Worm (Caenorhabditis elegans): ENCODE results near the gene C28C12.11.

DNA sequence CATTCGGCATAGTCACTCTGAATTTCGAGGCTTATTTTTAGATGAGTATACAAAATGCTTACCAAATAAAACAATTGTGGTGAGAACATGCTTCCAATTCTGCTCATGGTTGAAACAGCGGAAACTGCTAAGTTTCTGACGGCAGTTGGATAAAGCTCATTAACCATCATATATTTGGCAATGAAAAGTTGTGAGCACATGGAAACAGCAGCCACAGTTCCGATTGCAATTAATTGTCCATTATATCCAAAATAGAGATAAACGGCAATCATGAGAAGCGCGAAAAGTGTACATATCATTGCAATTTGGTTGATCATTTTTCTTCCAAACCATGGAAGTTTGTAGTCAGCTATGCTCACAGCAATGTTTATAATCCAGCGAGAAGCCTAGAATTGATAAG, 12.7 kb upstream of the C28C12.11 start:
- no peak for TF ChIP-seq ztf-29 (GFP tag; IDR thresholded peaks at IDR 0.05)
- TF ChIP-seq flt-1 (GFP tag; IDR thresholded peaks at IDR 0.05): no peak
- no peak for TF ChIP-seq ztf-23 (GFP tag; IDR thresholded peaks at IDR 0.05)
- no peak for TF ChIP-seq med-1 (GFP tag; optimal IDR thresholded peaks at IDR 0.05; ENCODE audit: insufficient read depth)
- TF ChIP-seq T22C8.4 (GFP tag; IDR thresholded peaks at IDR 0.05): no peak

Data from whole organism, midembryonic.